Worm (Caenorhabditis elegans) whole organism, dauer: Measurements from ENCODE around the gene irld-15.
"Not testable (repeated sequence)": the region's sequence is repeated elsewhere in the genome, so short reads cannot be mapped to it uniquely, and the experiment has no call there.

Experiments used
- unc-62 ChIP-seq: sonication (generic microtip); optimal IDR thresholded peaks from 2 replicates; lab custom pipeline; 2017; ENCODE audit warnings: missing biosample characterization, missing genetic modification reagents, missing genetic modification characterization

irld-15 gene

DNA sequence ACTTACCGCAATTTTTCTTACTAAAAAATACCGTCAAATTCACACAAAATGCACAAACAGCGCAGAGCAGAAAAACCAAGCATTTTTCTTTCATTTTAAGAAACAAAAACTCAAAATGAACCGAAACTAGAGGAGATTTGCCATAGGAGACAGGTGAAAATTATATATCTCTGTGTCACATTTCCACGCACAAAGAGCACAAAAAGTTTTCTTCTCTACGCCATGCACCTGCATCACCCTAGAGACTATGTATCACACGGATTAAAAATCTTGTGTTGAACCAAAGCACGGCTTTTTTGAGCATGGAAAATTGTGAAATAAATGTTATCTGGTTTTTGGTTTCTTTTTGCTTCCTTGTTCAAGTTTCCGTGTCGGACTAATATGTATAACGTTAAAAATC, at the start of gene irld-15:
Gene irld-15 (minus strand): TSS at position 101 of the 400 bp plus-strand sequence.
- TF ChIP-seq unc-62 (GFP tag; lab: Kevin White, UChicago) = no peak

DNA sequence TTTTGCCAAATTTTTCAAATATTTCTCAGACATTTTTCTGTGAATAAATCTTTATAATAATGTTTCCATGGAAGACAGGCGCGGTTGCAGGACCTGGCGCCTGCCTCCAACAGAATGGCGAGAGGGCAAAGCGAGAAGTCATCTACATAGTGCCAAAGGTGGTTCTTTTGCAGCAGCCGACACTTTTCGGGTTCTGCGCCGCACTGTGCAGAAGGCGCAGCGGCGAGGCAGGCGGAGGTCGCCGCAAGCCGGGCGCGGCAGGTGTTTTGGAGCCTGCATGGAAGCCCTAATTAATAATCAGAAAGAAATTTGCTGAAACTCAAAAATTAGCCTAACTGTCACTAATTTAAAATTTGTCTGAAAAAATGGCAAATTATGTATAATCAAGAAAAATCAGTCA, 39.9 kb upstream of the irld-15 start:
- no peak for TF ChIP-seq unc-62 (GFP tag; lab: Kevin White, UChicago)

- TF ChIP-seq unc-62 (GFP tag; lab: Kevin White, UChicago) = no peak
Measured at ce11 chrV:2342083-2342482, 38.4 kb upstream of the irld-15 start.

DNA sequence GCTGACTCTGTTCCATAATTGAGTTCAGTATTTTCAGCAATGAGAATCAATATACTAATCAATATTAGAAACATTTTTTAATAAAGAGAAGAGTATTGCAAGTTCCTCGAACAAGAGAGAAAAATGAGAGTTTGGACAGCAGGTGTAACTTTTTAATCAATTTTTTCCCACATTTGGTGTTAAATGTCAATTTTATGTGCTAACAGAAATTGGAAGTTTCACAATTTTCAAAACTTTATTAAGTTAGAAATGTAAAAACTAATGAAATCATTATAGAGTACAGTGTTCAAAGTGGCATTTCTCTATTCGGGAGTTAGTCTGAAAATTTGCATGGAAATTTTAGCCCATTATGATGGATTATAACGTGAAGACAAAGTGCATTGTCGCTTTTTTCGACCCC, 37.6 kb upstream of the irld-15 start, which contains the start of gene irld-30:
Gene irld-30 (minus strand): TSS at position 101 of the 400 bp plus-strand sequence.
- no peak for TF ChIP-seq unc-62 (GFP tag; lab: Kevin White, UChicago)

- TF ChIP-seq unc-62 (GFP tag; lab: Kevin White, UChicago) = no peak
Measured at ce11 chrV:2338538-2338937, 34.9 kb upstream of the irld-15 start, which contains the start of gene irld-29. Gene irld-29, minus strand, starts transcription at chrV:2338638.

DNA sequence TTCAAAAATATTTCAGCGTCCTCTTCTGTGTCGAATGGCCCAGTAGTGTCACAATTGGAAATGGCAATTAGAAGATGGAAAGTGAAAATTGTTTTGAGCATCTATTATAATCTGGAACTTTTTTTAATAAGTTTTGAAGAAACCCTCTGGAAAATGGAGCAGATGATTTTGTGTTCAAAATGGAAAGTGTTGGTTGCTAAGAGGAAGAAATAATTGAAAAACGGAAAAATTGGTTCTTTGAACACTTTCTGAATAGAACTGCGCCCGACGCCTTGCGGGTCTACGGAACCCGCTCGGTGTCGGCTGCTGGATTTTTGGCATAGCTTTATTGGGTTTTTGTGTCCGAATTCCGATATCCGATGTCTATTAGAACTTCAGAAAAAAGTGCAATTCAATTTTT, 32.5 kb upstream of the irld-15 start, which contains the start of gene irld-28:
Gene irld-28 (minus strand): TSS at position 101 of the 400 bp plus-strand sequence.
- no peak for TF ChIP-seq unc-62 (GFP tag; lab: Kevin White, UChicago)

ce11 chrV:2331616-2332015, 27.9 kb upstream of the irld-15 start, which contains the start of gene irld-32:
Gene irld-32, plus strand, starts transcription at chrV:2331916.
- TF ChIP-seq unc-62 (GFP tag; lab: Kevin White, UChicago) = not testable (repeated sequence)

- TF ChIP-seq unc-62 (GFP tag; lab: Kevin White, UChicago) = not testable (repeated sequence)
Measured at ce11 chrV:2330129-2330528, 26.5 kb upstream of the irld-15 start, which contains the start of gene pud-1.1. Gene pud-1.1, plus strand, starts transcription at chrV:2330429.

DNA sequence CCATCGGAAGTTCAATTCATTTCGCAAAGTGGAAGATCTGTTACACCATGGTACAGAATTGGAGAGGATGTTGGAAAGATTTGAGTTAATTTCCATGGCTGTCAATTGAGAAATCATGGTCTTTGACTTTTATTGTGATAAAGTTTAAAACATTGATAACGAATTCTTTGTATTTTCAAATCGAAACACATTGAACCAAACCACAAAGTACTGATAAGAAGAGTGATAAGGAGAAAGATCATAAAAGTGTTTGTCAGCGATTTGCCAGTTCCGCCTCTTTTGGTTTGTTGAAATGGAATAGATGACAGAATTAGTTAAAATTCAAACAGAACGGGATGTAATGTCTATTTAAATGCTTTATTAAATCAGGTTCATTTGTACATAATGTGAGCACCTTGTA, 23.4 kb upstream of the irld-15 start:
- TF ChIP-seq unc-62 (GFP tag; lab: Kevin White, UChicago) = no peak

- no peak for TF ChIP-seq unc-62 (GFP tag; lab: Kevin White, UChicago)
Measured at ce11 chrV:2326378-2326777, 22.7 kb upstream of the irld-15 start, which contains the start of gene pud-4. Gene pud-4, plus strand, starts transcription at chrV:2326678.

DNA sequence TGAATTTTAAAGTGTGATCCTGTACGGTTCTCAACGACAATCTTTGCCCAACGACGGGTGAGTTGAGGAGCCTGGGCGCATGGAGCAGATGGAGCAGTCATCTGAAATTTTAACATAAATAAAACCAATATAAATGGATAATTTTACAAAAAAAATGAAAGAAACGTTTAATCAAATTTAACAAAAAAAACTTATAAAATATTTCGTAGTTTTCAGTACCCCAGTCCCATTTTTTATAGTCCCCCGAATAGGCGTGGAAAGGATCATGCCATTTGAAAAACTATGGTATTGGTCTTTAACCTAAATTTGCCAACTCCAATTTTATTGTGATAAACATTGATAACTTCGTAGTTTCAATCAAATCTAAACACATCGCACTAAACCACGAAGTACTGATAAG, 21.4 kb upstream of the irld-15 start, which contains the start of gene pud-3:
Gene pud-3 (minus strand): TSS at position 101 of the 400 bp plus-strand sequence.
- TF ChIP-seq unc-62 (GFP tag; lab: Kevin White, UChicago) = no peak

- no peak for TF ChIP-seq unc-62 (GFP tag; lab: Kevin White, UChicago)
Measured at ce11 chrV:2324260-2324659, 20.6 kb upstream of the irld-15 start.

DNA sequence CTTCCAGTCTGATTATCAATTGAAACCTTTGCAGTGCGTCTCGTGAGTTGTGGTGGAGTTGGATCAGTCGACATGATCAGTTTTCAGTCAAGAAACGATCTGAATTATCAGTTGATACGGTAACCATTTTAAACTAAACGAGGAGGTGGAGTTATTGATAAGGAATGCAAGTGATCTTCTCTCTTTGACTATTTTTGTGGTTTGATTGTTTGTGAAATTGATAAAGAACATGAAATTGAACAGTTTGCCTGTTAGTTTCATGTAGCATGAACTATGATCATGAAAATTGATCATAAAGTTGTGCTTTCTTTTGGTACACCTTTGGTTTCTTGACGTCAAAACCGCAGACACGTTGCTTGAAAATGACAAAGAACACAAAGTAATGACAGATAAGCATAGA, 18.8 kb upstream of the irld-15 start, which contains the start of gene pud-1.2:
Gene pud-1.2 (minus strand): TSS at position 101 of the 400 bp plus-strand sequence.
- TF ChIP-seq unc-62 (GFP tag; lab: Kevin White, UChicago) = not testable (repeated sequence)

DNA sequence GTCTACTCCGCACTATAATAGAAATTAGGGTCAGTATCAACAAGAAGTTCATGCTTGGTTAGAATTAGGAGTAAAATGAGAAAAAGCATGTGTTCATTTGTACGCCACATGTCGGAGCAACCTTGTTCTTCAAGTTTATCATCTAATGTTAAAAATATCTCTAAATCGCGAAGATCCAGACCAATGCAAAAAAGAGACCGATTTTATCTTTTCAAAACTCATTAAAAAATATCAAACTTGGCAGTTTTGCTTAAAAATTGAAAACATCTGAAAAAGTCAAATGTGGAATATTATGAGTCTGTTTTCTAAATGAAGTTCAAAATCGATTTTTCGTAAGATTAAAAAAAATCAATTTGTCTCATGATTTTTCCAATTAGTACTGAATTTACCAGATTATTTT, 17.3 kb upstream of the irld-15 start, which contains the start of gene Y19D10B.6:
Gene Y19D10B.6 (minus strand): TSS at position 101 of the 400 bp plus-strand sequence.
- not testable (repeated sequence) for TF ChIP-seq unc-62 (GFP tag; lab: Kevin White, UChicago)

- no peak for TF ChIP-seq unc-62 (GFP tag; lab: Kevin White, UChicago)
Measured at ce11 chrV:2308246-2308645, 4.6 kb upstream of the irld-15 start.

- TF ChIP-seq unc-62 (GFP tag; lab: Kevin White, UChicago) = no peak
Measured at ce11 chrV:2306383-2306782, 2.7 kb upstream of the irld-15 start.

ce11 chrV:2300905-2301304, 2.8 kb downstream of the irld-15 start, which contains the start of gene Y19D10B.8:
Gene Y19D10B.8, minus strand, starts transcription at chrV:2301005.
- TF ChIP-seq unc-62 (GFP tag; lab: Kevin White, UChicago) = no peak
